Fruit fly (Drosophila melanogaster): Measurements from ENCODE around the gene ImpE2.

ImpE2 gene

dm6 chr3L:3485088-3485710, 27.3 kb downstream of the ImpE2 start:
- TF ChIP-seq CG17801 (GFP tag; optimal IDR thresholded peaks at IDR 0.05; ENCODE audit: partially characterized antibody) = no peak

dm6 chr3L:3484553-3484952, 27.9 kb downstream of the ImpE2 start, which contains the start of gene CG43074:
CG43074 (minus strand) TSS chr3L:3484653.
- TF ChIP-seq CG17801 (GFP tag; optimal IDR thresholded peaks at IDR 0.05; ENCODE audit: partially characterized antibody) = no peak

dm6 chr3L:3479551-3479950, 32.9 kb downstream of the ImpE2 start:
- no peak for TF ChIP-seq CG17801 (GFP tag; optimal IDR thresholded peaks at IDR 0.05; ENCODE audit: partially characterized antibody)

- TF ChIP-seq CG17801 (GFP tag; optimal IDR thresholded peaks at IDR 0.05; ENCODE audit: partially characterized antibody) = no peak
Measured at dm6 chr3L:3472786-3473185, 39.7 kb downstream of the ImpE2 start.

DNA sequence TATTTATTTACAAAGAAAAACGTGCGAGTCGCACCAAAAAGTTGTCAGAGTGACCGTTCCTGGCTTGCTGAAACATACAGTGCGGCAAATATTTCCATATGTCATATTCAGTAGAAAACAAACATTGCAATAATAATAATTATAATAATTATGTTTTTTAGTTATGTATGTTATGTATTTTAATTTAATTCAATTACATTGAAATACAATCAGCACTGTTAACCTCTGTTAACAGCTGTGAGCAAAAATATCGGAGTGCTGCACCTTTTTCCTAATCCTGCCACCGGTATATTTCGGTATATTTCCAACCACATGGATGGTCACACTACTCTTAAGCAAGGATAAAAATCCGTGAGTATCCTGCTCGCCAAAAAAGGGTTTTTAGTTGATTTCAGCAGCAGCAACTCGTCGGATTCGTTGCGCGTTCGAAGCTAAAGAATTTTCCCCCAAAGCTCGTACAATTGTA, 40.4 kb downstream of the ImpE2 start, which contains the start of the genes CG32267 and CG42324:
CG32267 (minus strand) TSS at position 51 of the 466 bp plus-strand sequence.
CG42324 (plus strand) TSS at position 385 of the 466 bp plus-strand sequence.
- no peak for TF ChIP-seq CG17801 (GFP tag; optimal IDR thresholded peaks at IDR 0.05; ENCODE audit: partially characterized antibody)

DNA sequence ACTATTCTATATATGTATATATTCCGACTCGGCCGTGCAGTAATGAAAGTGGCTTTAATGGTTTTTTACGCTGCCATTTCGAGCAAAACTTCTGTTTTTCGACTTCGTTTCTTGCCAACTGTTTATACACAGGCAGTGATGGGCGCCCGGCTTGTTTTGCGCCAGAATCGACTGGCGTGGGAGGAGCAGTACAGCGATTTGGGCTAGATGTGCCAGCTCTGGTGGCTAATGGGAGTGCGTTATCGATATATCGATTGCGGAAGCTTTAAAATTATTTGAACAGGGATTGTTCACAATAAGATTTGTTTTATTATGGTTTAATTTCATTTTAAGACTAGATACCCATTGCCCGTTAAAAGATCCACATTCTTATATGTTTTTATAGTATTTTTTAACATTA, 41.3 kb downstream of the ImpE2 start, which contains the start of gene CG14971:
CG14971 (minus strand) TSS at position 136 of the 400 bp plus-strand sequence.
- no peak for TF ChIP-seq CG17801 (GFP tag; optimal IDR thresholded peaks at IDR 0.05; ENCODE audit: partially characterized antibody)

DNA sequence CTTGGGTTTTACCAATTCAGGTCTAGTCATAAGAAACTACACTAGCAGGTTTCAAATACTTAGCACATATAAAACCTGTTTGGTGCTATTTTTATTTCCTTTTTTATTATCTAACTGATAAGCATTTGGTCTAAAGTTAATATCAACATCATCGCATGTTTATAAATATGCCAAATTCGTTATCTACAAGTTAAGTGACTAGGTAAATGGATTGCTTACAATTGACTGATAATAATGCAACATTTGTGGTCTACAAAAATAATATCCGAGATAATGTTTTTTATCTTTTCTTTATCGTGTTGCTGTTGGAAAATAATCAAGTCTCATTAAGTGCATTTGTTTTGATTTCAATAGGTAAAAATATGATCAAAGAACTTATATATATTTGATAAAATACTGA, 42.8 kb downstream of the ImpE2 start:
- no peak for TF ChIP-seq CG17801 (GFP tag; optimal IDR thresholded peaks at IDR 0.05; ENCODE audit: partially characterized antibody)

DNA sequence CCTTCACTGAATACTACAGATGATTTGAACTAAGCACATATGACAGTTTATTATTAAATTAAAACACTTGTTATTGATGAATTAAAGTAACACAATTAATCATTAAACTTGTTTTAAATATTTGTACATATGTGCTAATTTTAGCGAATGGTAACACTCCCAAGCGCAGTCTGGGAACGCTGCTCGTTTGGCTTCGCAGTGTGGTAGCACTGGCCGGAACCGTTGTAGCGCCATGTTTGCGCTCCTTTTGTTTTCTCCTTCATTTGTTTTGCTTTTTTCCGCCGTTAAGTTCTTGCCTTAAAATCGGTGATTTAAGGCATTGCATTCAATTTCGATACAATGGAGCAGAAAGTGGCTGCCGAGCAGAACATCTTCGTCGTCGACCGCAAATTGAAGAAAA, 46.3 kb downstream of the ImpE2 start, which contains the start of gene CycJ:
CycJ (plus strand) TSS at position 229 of the 400 bp plus-strand sequence.
- TF ChIP-seq CG17801 (GFP tag; optimal IDR thresholded peaks at IDR 0.05; ENCODE audit: partially characterized antibody) = no peak

- TF ChIP-seq CG17801 (GFP tag; optimal IDR thresholded peaks at IDR 0.05; ENCODE audit: partially characterized antibody) = no peak
Measured at dm6 chr3L:3461557-3462414, 50.7 kb downstream of the ImpE2 start.

DNA sequence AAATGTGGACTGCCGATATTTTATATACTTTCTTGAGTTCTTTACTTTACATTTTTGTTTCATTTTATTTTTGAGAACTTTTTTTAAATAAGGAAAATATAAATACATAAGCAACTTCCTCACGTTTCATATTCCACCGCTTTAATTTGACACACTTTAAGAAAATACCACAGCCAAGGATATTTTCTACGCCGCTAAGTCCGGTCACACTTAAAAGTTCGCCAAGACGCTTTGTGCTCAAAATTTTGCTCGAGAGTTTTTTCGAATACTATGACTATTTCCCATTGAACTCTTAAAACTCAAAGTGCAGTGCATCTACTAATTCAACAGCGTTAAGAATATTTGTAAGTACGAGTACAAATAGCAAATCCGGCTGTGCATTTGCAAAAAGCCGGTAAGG, 51.4 kb downstream of the ImpE2 start, which contains the start of the genes CG46463 and armi:
CG46463 (plus strand) TSS at position 197 of the 400 bp plus-strand sequence.
armi (plus strand) TSS at position 199 of the 400 bp plus-strand sequence.
- no peak for TF ChIP-seq CG17801 (GFP tag; optimal IDR thresholded peaks at IDR 0.05; ENCODE audit: partially characterized antibody)

All from ovary, adult (tissue).